Worm (Caenorhabditis elegans) whole organism, young adult: ENCODE measurements around the gene F46G10.4.

Experiments
- B0261.1 ChIP-seq: sonication (generic microtip); optimal IDR thresholded peaks from 2 replicates; lab custom pipeline; 2016; ENCODE audit warnings: mild to moderate bottlenecking, missing genetic modification characterization, moderate library complexity, missing compliant biosample characterization
- C17E4.6 ChIP-seq: fragments of 200-800 bp; sonication (Bioruptor generic); IDR thresholded peaks from 2 replicates; pipeline ENCODE4 v1.3.6; 2022; ENCODE audit warnings: missing genetic modification reagents, missing genetic modification characterization, missing compliant biosample characterization
- F23B12.7 ChIP-seq: sonication (generic microtip); optimal IDR thresholded peaks from 2 replicates; lab custom pipeline; 2017; ENCODE audit warnings: missing genetic modification characterization, mild to moderate bottlenecking, missing compliant biosample characterization, antibody characterized with exemption, moderate library complexity; ENCODE audit not compliant: insufficient read depth
- aptf-2 ChIP-seq: fragments of 200-800 bp; sonication (Bioruptor generic); conservative IDR thresholded peaks from 2 replicates; pipeline ENCODE4 v1.3.6; 2022; ENCODE audit warnings: missing genetic modification reagents, missing genetic modification characterization, missing compliant biosample characterization
- attf-6 ChIP-seq: fragments of 200-800 bp; sonication (Bioruptor generic); IDR thresholded peaks from 2 replicates; pipeline ENCODE4 v1.3.6; 2022; ENCODE audit warnings: missing genetic modification reagents, missing genetic modification characterization, missing compliant biosample characterization
- cebp-1 ChIP-seq, 2 experiments: fragments of 200-800 bp in 1 of 2; sonication (Bioruptor generic) in 1 of 2; sonication (generic microtip) in 1 of 2; IDR thresholded peaks in 1 of 2; optimal IDR thresholded peaks in 1 of 2; 2 replicates each; pipeline versions ENCODE4 v1.3.6 to Lab custom; 2017 to 2022; ENCODE audit warnings: missing compliant biosample characterization in 2 of 2, missing genetic modification characterization in 2 of 2, mild to moderate bottlenecking in 1 of 2, missing genetic modification reagents in 1 of 2, moderate library complexity in 1 of 2
- cebp-2 ChIP-seq: fragments of 200-800 bp; sonication (Bioruptor generic); IDR thresholded peaks from 2 replicates; pipeline ENCODE4 v1.3.6; 2022; ENCODE audit warnings: missing genetic modification characterization, missing compliant biosample characterization
- ceh-91 ChIP-seq: fragments of 200-800 bp; sonication (Bioruptor generic); IDR thresholded peaks from 2 replicates; pipeline ENCODE4 v1.3.6; 2022; ENCODE audit warnings: missing genetic modification reagents, missing genetic modification characterization, missing compliant biosample characterization
- die-1 ChIP-seq: sonication (generic microtip); optimal IDR thresholded peaks from 2 replicates; lab custom pipeline; 2016; ENCODE audit warnings: missing genotype, mild to moderate bottlenecking, missing genetic modification characterization, missing compliant biosample characterization
- dpff-1 ChIP-seq: sonication (generic microtip); optimal IDR thresholded peaks from 2 replicates; lab custom pipeline; 2017; ENCODE audit warnings: mild to moderate bottlenecking, missing genetic modification characterization, missing compliant biosample characterization
- egrh-3 ChIP-seq: fragments of 200-800 bp; sonication (Bioruptor generic); IDR thresholded peaks from 2 replicates; pipeline ENCODE4 v1.3.6; 2022; ENCODE audit warnings: missing genetic modification reagents, missing genetic modification characterization, missing compliant biosample characterization
- ekl-4 ChIP-seq: fragments of 200-800 bp; sonication (Bioruptor generic); IDR thresholded peaks from 2 replicates; pipeline ENCODE4 v1.3.6; 2022; ENCODE audit warnings: missing genetic modification reagents, missing genetic modification characterization, missing compliant biosample characterization
- ets-4 ChIP-seq: fragments of 200-800 bp; sonication (Bioruptor generic); optimal IDR thresholded peaks from 2 replicates; lab custom pipeline; 2018; ENCODE audit warnings: mild to moderate bottlenecking, missing genetic modification characterization, missing compliant biosample characterization
- hlh-12 ChIP-seq: sonication (generic microtip); optimal IDR thresholded peaks from 2 replicates; lab custom pipeline; 2016; ENCODE audit warnings: missing genetic modification characterization, missing compliant biosample characterization
- lag-1 ChIP-seq: fragments of 200-800 bp; sonication (Bioruptor generic); IDR thresholded peaks from 2 replicates; pipeline ENCODE4 v1.3.6; 2022; ENCODE audit warnings: missing genetic modification reagents, missing genetic modification characterization, missing compliant biosample characterization
- let-607 ChIP-seq, 2 experiments: fragments of 200-800 bp in 1 of 2; sonication (Bioruptor generic) in 1 of 2; sonication (generic microtip) in 1 of 2; optimal IDR thresholded peaks; 2 replicates each; lab custom pipeline; 2016 to 2018; ENCODE audit warnings: mild to moderate bottlenecking in 2 of 2, missing compliant biosample characterization in 2 of 2, missing genetic modification characterization in 2 of 2, moderate library complexity in 2 of 2, missing genotype in 1 of 2
- lin-26 ChIP-seq: fragments of 200-800 bp; sonication (Bioruptor generic); IDR thresholded peaks from 2 replicates; pipeline ENCODE4 v1.3.6; 2022; ENCODE audit warnings: missing genetic modification reagents, missing genetic modification characterization, missing compliant biosample characterization
- lir-1 ChIP-seq: fragments of 200-800 bp; sonication (Bioruptor generic); conservative IDR thresholded peaks from 2 replicates; pipeline ENCODE4 v1.3.6; 2022; ENCODE audit warnings: missing genetic modification reagents, missing genetic modification characterization, missing compliant biosample characterization
- madf-10 ChIP-seq: sonication (generic microtip); optimal IDR thresholded peaks from 2 replicates; lab custom pipeline; 2016; ENCODE audit warnings: mild to moderate bottlenecking, missing genetic modification characterization, missing compliant biosample characterization
- madf-6 ChIP-seq: fragments of 200-800 bp; sonication (Bioruptor generic); IDR thresholded peaks from 2 replicates; pipeline ENCODE4 v1.3.6; 2022; ENCODE audit warnings: missing genetic modification reagents, missing genetic modification characterization, missing compliant biosample characterization
- mcd-1 ChIP-seq: fragments of 200-800 bp; sonication (Bioruptor generic); IDR thresholded peaks from 2 replicates; pipeline ENCODE4 v1.3.6; 2022; ENCODE audit warnings: missing genetic modification reagents, missing genetic modification characterization, missing compliant biosample characterization
- mes-4 ChIP-seq: sonication (generic microtip); optimal IDR thresholded peaks from 2 replicates; lab custom pipeline; 2016; ENCODE audit warnings: missing genotype, missing genetic modification characterization, missing compliant biosample characterization
- mxl-1 ChIP-seq: sonication (generic microtip); optimal IDR thresholded peaks from 2 replicates; lab custom pipeline; 2016; ENCODE audit warnings: missing genetic modification characterization, missing compliant biosample characterization
- nfya-2 ChIP-seq: fragments of 200-800 bp; sonication (Bioruptor generic); IDR thresholded peaks from 2 replicates; pipeline ENCODE4 v1.3.6; 2022; ENCODE audit warnings: missing genetic modification reagents, missing genetic modification characterization, missing compliant biosample characterization
- pbrm-1 ChIP-seq: fragments of 200-800 bp; sonication (Bioruptor generic); IDR thresholded peaks from 2 replicates; pipeline ENCODE4 v1.3.6; 2022; ENCODE audit warnings: missing genetic modification reagents, missing genetic modification characterization, missing compliant biosample characterization
- rec-8 ChIP-seq, 2 experiments: sonication (generic microtip); optimal IDR thresholded peaks; 2 replicates each; lab custom pipeline; 2016; ENCODE audit warnings: mild to moderate bottlenecking in 2 of 2, missing genetic modification characterization in 2 of 2, missing genetic modification reagents in 2 of 2, missing genotype in 2 of 2, missing biosample characterization in 1 of 2, missing compliant biosample characterization in 1 of 2, moderate library complexity in 1 of 2
- sdz-38 ChIP-seq: sonication (generic microtip); optimal IDR thresholded peaks from 2 replicates; lab custom pipeline; 2016; ENCODE audit warnings: missing genotype, missing genetic modification characterization, missing compliant biosample characterization
- snpc-1.3 ChIP-seq: sonication (generic microtip); optimal IDR thresholded peaks from 2 replicates; lab custom pipeline; 2017; ENCODE audit warnings: missing genetic modification characterization, mild to moderate bottlenecking, missing compliant biosample characterization, antibody characterized with exemption, moderate library complexity, missing genotype, missing genetic modification reagents; ENCODE audit not compliant: insufficient read depth
- snpc-4 ChIP-seq, 5 experiments: fragments of 150-350 bp in 1 of 5; sonication (generic microtip) in 4 of 5; optimal IDR thresholded peaks; 2 replicates each; lab custom pipeline; 2014 to 2018; ENCODE audit warnings: missing genetic modification characterization in 5 of 5, missing biosample characterization in 3 of 5, antibody characterized with exemption in 2 of 5, mild to moderate bottlenecking in 2 of 5, missing compliant biosample characterization in 2 of 5, missing genotype in 2 of 5, moderate library complexity in 2 of 5, missing genetic modification reagents in 1 of 5
- somi-1 ChIP-seq: fragments of 200-800 bp; sonication (Bioruptor generic); optimal IDR thresholded peaks from 2 replicates; lab custom pipeline; 2018; ENCODE audit warnings: mild to moderate bottlenecking, missing genetic modification characterization, missing compliant biosample characterization
- sptf-2 ChIP-seq: fragments of 200-800 bp; sonication (Bioruptor generic); optimal IDR thresholded peaks from 2 replicates; lab custom pipeline; 2018; ENCODE audit warnings: mild to moderate bottlenecking, missing genetic modification characterization, missing compliant biosample characterization
- tbp1 ChIP-seq: fragments of 200-800 bp; sonication (Bioruptor generic); optimal IDR thresholded peaks from 2 replicates; lab custom pipeline; 2018; ENCODE audit warnings: mild to moderate bottlenecking, missing genetic modification characterization, missing compliant biosample characterization
- tlf-1 ChIP-seq: fragments of 200-800 bp; sonication (Bioruptor generic); optimal IDR thresholded peaks from 2 replicates; lab custom pipeline; 2018; ENCODE audit warnings: mild to moderate bottlenecking, missing genetic modification characterization, missing compliant biosample characterization
- xnd-1 ChIP-seq: sonication (generic microtip); optimal IDR thresholded peaks from 2 replicates; lab custom pipeline; 2016; ENCODE audit warnings: missing genotype, missing genetic modification reagents, missing genetic modification characterization, missing compliant biosample characterization
- zfh-2 ChIP-seq: fragments of 200-800 bp; sonication (Bioruptor generic); conservative IDR thresholded peaks from 2 replicates; pipeline ENCODE4 v1.3.6; 2022; ENCODE audit warnings: missing genetic modification reagents, missing genetic modification characterization, missing compliant biosample characterization
- ztf-18 ChIP-seq: sonication (generic microtip); optimal IDR thresholded peaks from 2 replicates; lab custom pipeline; 2016; ENCODE audit warnings: missing genotype, mild to moderate bottlenecking, missing genetic modification characterization, missing compliant biosample characterization
- ztf-26 ChIP-seq: sonication (generic microtip); optimal IDR thresholded peaks from 2 replicates; lab custom pipeline; 2017; ENCODE audit warnings: missing genetic modification characterization, missing compliant biosample characterization

The F46G10.4 gene

DNA sequence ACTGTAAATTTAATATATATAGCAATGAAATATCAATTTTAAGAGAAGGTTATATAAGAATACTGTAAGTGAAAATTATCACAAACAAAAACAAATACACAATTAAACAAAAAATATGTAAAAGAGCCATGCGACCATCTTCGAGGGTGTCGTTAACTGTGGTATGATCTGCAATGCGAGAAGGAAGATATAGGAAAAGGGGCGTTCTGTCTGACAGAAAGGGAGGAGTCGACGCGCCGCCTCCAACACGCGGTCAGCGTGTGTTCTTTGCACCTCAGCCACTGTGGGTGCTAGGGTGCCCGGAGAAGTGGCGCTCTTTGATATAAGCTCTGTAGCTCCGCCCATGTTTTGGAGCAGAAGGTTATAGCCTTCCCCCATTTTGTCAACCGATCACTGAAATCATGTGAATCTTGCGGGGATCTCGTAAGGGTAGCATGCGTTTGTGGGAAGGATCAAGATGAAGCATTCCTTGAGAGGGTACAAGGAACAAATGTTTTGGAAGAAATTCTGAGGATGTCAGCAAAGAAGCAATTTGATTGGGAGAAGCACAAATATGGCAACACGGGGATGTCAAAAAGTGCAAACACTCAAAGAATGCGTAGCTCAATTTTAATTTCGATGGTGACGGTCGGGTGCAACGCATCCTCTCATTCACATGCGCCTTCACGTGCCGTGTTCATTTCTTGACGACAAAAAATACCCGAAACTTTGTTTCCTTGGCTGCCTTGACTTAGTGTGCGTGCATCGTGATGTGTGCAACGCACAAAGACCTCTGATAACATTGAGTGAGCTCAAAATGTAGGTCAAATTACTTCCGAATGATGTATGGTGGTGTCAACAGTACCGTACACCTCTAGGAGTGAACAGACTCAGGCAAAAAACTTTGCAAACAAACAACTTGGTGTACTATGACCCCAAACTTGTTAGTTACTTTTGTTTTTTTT is 17.2 kb downstream of the F46G10.4 start, which contains the start of gene mxl-3 (continued):
- no peak for TF ChIP-seq snpc-4 (GFP tag; optimal IDR thresholded peaks at IDR 0.05; lab: Kevin White, UChicago)
- TF ChIP-seq snpc-4 (tag; optimal IDR thresholded peaks at IDR 0.05; lab: Kevin White, UChicago), result peak in 1 of 4 experiments; percentile 26
- TF ChIP-seq madf-10, result no peak
- no peak for TF ChIP-seq mxl-1 (tag; lab: Kevin White, UChicago)
- no peak for TF ChIP-seq mcd-1
- TF ChIP-seq lin-26 (GFP tag; lab: Robert Waterston, UW), result peak; percentile 49; the same call in 1 of the 2 replicates
- TF ChIP-seq sptf-2 (GFP tag; lab: Kevin White, UChicago), result no peak
- no peak for TF ChIP-seq somi-1 (GFP tag; lab: Kevin White, UChicago)
- TF ChIP-seq sdz-38 (tag; lab: Kevin White, UChicago), result no peak
- TF ChIP-seq tlf-1 (GFP tag; lab: Kevin White, UChicago), result no peak
- TF ChIP-seq dpff-1 (tag; lab: Kevin White, UChicago), result no peak
- TF ChIP-seq F23B12.7, result no peak
- TF ChIP-seq ekl-4 (GFP tag; lab: Robert Waterston, UW), result no peak
- no peak for TF ChIP-seq attf-6 (GFP tag; lab: Robert Waterston, UW)
- TF ChIP-seq madf-6 (GFP tag; lab: Robert Waterston, UW), result no peak
- no peak for TF ChIP-seq nfya-2 (GFP tag; lab: Robert Waterston, UW)
- TF ChIP-seq let-607 (tag; optimal IDR thresholded peaks at IDR 0.05; lab: Kevin White, UChicago), result peak in 1 of 2 experiments; percentile 21
- TF ChIP-seq ets-4, result no peak
- TF ChIP-seq lir-1, result no peak
- no peak for TF ChIP-seq pbrm-1 (GFP tag; lab: Robert Waterston, UW)
- 0 out of 2 replicates have a peak, but pooled peaks have one; percentile 11 for TF ChIP-seq cebp-1 (GFP tag; IDR thresholded peaks at IDR 0.05; lab: Robert Waterston, UW)
- TF ChIP-seq cebp-1 (tag; optimal IDR thresholded peaks at IDR 0.05; lab: Kevin White, UChicago), result peak; percentile 3
- no peak for TF ChIP-seq B0261.1 (tag; lab: Kevin White, UChicago)
- peak; percentile 80 for TF ChIP-seq zfh-2 (GFP tag; lab: Robert Waterston, UW)
- no peak for TF ChIP-seq cebp-2 (GFP tag; lab: Robert Waterston, UW)
- TF ChIP-seq mes-4 (tag; lab: Kevin White, UChicago), result no peak
- TF ChIP-seq ceh-91 (GFP tag; lab: Robert Waterston, UW), result no peak
- TF ChIP-seq hlh-12 (tag; lab: Kevin White, UChicago), result no peak
- no peak for TF ChIP-seq egrh-3 (GFP tag; lab: Robert Waterston, UW)
- no peak for TF ChIP-seq snpc-1.3 (tag; lab: Kevin White, UChicago)
- TF ChIP-seq die-1 (tag; lab: Kevin White, UChicago), result no peak
- TF ChIP-seq xnd-1, result no peak
- no peak for TF ChIP-seq lag-1 (GFP tag; lab: Robert Waterston, UW)
- TF ChIP-seq ztf-26 (tag; lab: Kevin White, UChicago), result peak; percentile 40
- TF ChIP-seq aptf-2 (GFP tag; lab: Robert Waterston, UW), result no peak
- peak; percentile 0 for TF ChIP-seq tbp1 (GFP tag; lab: Kevin White, UChicago)

DNA sequence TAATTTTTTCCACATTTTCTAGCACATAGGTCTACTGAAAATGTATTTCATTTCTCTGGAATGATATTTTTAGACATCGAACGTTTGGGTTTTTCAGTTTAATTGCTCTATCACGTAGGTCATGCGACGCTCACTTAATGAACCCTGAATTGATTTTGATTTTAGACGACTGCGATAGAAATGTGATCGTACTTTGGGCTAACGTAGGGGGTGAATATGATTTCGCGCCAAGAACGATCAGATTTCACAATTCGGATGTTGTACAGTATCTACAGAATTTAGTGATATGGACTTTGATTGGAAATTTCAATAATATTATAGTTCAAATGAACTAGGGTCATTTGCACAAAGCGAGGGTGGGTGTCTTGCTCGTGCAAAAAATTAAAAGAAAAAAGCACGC is 18.3 kb downstream of the F46G10.4 start:
- no peak for TF ChIP-seq C17E4.6 (GFP tag; lab: Robert Waterston, UW)
- TF ChIP-seq ztf-18 (tag; lab: Kevin White, UChicago), result no peak
- TF ChIP-seq rec-8 (tag; optimal IDR thresholded peaks at IDR 0.05; lab: Kevin White, UChicago), result no peak
- no peak for TF ChIP-seq tbp1 (GFP tag; lab: Kevin White, UChicago)
- TF ChIP-seq cebp-1 (GFP tag; IDR thresholded peaks at IDR 0.05; lab: Robert Waterston, UW), result no peak
- peak; percentile 52 for TF ChIP-seq cebp-1 (tag; optimal IDR thresholded peaks at IDR 0.05; lab: Kevin White, UChicago)
